Worm (Caenorhabditis elegans) whole organism, early embryonic: ENCODE measurements around the gene F22B7.1.

Experiments used
- F13C5.2 ChIP-seq: sonication (generic microtip); optimal IDR thresholded peaks from 2 replicates; lab custom pipeline; 2017; ENCODE audit warnings: mild to moderate bottlenecking, missing genetic modification characterization, inconsistent platforms, missing compliant biosample characterization
- flt-1 ChIP-seq: fragments of 200-800 bp; sonication (Bioruptor generic); IDR thresholded peaks from 2 replicates; pipeline ENCODE4 v1.3.6; 2022; ENCODE audit warnings: missing genetic modification characterization, missing compliant biosample characterization
- sea-1 ChIP-seq: fragments of 200-800 bp; sonication (Bioruptor generic); conservative IDR thresholded peaks from 2 replicates; pipeline ENCODE4 v1.3.6; 2022; ENCODE audit warnings: missing genetic modification characterization, missing compliant biosample characterization

ce11 chrIII:8664897-8665388, at the start of gene F22B7.1:
- TF ChIP-seq sea-1 (GFP tag; lab: Robert Waterston, UW) (no peak), flt-1 (GFP tag; lab: Robert Waterston, UW) (no peak), F13C5.2 (tag; lab: Kevin White, UChicago) (no peak)
